Worm (Caenorhabditis elegans) whole organism, L4/young adult: Measurements from ENCODE around the gene C54F6.15.

Source experiments
- W03F9.2 ChIP-seq: fragments of 150-350 bp; optimal IDR thresholded peaks from 2 replicates; lab custom pipeline; 2014; ENCODE audit warnings: missing biosample characterization, missing genetic modification characterization
- him-1 ChIP-seq: sonication (generic microtip); optimal IDR thresholded peaks from 2 replicates; lab custom pipeline; 2016; ENCODE audit warnings: missing genotype, missing genetic modification reagents, missing genetic modification characterization, missing compliant biosample characterization

ce11 chrV:7551821-7552220, 29.6 kb upstream of the C54F6.15 start, which contains the start of gene F19F10.3:
- TF ChIP-seq W03F9.2 (no peak), him-1 (no peak)
